Worm (Caenorhabditis elegans): ENCODE measurements around the gene C29F3.3.

C29F3.3 gene

DNA sequence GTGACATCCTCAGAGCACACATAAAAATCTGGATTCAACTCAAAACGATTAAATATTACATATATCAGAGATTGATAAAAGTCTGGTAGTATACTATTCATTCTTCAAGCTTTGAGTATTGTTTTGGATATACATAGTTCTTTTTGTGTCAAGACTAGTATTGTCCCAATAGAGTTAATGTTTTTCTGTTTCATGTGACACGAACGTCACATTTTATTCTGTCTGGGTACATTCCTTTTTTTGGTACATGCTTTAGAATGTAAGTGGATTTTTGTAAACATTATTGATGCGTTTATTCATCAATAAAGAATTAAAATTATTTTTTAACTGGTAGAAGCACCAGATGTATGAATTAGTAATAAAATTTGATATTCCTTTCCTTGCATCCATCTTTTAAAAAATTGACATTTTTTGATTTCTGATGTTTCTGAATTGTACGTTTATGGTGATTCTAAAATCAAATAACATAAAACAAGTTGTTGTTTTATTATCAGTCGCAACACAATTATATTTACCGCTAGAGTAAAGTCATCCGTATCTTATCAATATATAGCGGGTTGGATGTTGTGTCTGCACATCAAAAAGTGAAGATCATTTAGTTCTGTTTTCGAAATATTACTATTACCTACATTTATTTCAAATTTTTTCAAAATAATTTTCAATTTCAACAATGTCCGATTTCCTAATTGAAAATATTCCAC lies 31.2 kb downstream of the C29F3.3 start, which contains the start of the genes srt-22 and nhr-246:
TSS of gene srt-22 (minus strand) at position 101 of the 701 bp plus-strand sequence.
TSS of gene nhr-246 (plus strand) at position 651 of the 701 bp plus-strand sequence.
- no peak for TF ChIP-seq hnd-1 (tag; optimal IDR thresholded peaks at IDR 0.05)
- no peak for TF ChIP-seq scrt-1 (GFP tag; IDR thresholded peaks at IDR 0.05)
- TF ChIP-seq hmbx-1 (tag; optimal IDR thresholded peaks at IDR 0.05) = no peak
- no peak for TF ChIP-seq sea-1 (GFP tag; conservative IDR thresholded peaks at IDR 0.05)
- no peak for TF ChIP-seq pes-1 (GFP tag; IDR thresholded peaks at IDR 0.05)
- TF ChIP-seq ama-1 (optimal IDR thresholded peaks at IDR 0.05) = no peak
- no peak for TF ChIP-seq B0310.2 (tag; optimal IDR thresholded peaks at IDR 0.05)
- TF ChIP-seq ets-7 (tag; optimal IDR thresholded peaks at IDR 0.05) = no peak
- TF ChIP-seq tra-4 (tag; optimal IDR thresholded peaks at IDR 0.05) = no peak
- TF ChIP-seq ceh-13 (GFP tag; optimal IDR thresholded peaks at IDR 0.05) = no peak
- no peak for TF ChIP-seq flt-1 (GFP tag; IDR thresholded peaks at IDR 0.05)
- TF ChIP-seq aly-1 (tag; optimal IDR thresholded peaks at IDR 0.05) = no peak
- TF ChIP-seq tbx-37 (GFP tag; conservative IDR thresholded peaks at IDR 0.05) = no peak
- no peak for TF ChIP-seq F13C5.2 (tag; optimal IDR thresholded peaks at IDR 0.05)
- TF ChIP-seq hmg-4 (GFP tag; optimal IDR thresholded peaks at IDR 0.05) = no peak
- no peak for TF ChIP-seq tbx-11 (GFP tag; IDR thresholded peaks at IDR 0.05)
- no peak for TF ChIP-seq ceh-36 (tag; optimal IDR thresholded peaks at IDR 0.05)

DNA sequence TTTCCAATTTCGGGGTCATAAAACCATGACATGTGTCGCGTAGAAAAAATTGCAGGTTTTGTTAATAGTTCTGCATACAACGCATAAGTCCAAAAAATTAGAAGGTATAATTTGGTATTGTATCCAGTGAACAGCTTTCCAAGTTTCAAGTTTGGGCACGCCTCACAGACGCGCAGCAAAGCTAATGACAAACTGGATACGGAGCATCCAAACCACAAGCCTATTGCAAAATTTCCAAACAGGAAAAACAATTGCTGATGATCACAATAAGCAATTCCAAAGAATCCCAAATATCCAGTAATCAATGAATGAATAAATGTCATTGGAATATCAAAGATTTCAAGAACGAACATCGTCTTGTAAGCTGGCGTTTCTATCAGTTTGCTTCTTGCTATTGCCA lies 33.7 kb downstream of the C29F3.3 start:
- no peak for TF ChIP-seq hnd-1 (tag; optimal IDR thresholded peaks at IDR 0.05)
- TF ChIP-seq pes-1 (GFP tag; IDR thresholded peaks at IDR 0.05) = no peak
- TF ChIP-seq ets-7 (tag; optimal IDR thresholded peaks at IDR 0.05) = no peak
- TF ChIP-seq tra-4 (tag; optimal IDR thresholded peaks at IDR 0.05) = no peak
- no peak for TF ChIP-seq F13C5.2 (tag; optimal IDR thresholded peaks at IDR 0.05)
- no peak for TF ChIP-seq tbx-11 (GFP tag; IDR thresholded peaks at IDR 0.05)
- no peak for TF ChIP-seq flt-1 (GFP tag; IDR thresholded peaks at IDR 0.05)
- no peak for TF ChIP-seq ceh-13 (GFP tag; optimal IDR thresholded peaks at IDR 0.05)
- no peak for TF ChIP-seq scrt-1 (GFP tag; IDR thresholded peaks at IDR 0.05)
- no peak for TF ChIP-seq ama-1 (optimal IDR thresholded peaks at IDR 0.05)
- TF ChIP-seq hmbx-1 (tag; optimal IDR thresholded peaks at IDR 0.05) = no peak
- TF ChIP-seq B0310.2 (tag; optimal IDR thresholded peaks at IDR 0.05) = no peak

DNA sequence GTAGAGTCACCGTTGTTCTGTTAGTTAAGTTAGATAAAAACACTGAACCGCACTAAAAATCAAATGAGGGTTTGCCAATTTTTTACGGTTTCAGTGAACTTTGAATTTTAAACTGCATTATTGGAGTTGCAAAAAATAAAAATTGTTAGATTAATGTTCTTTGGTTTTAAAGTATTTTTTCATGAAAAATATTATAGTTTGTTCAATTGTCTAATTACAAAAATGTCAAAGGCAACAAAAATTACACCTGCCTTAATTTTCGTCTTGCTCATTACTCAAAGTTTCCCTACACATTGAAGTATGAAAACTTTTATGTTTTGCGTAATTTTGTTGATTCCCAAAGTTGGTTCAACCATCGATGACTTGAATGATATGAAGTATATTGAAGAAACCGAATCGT lies 36.4 kb downstream of the C29F3.3 start, which contains the start of gene irld-62:
TSS of gene irld-62 (plus strand) at position 301 of the 400 bp plus-strand sequence.
- no peak for TF ChIP-seq tra-4 (tag; optimal IDR thresholded peaks at IDR 0.05)

DNA sequence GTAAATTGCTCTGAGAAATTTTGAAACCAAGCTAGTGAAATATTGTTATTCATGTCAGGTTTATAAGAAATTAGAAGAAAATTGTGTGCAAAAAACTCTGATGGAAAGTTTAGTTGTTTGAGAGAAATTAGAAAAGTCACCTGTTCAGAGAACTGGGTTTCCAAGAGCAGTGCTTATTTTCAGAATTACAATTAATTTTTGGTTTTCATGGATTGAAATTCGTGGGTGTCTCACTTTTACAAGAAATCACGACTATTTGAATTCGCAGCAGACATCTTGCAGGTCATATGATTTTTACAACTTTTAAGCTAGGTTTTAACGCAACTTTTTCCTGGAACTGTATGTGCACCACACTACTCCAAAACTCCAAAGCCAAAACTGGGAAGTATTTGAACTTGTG lies 38.2 kb downstream of the C29F3.3 start, which contains the start of gene srz-10:
TSS of gene srz-10 (minus strand) at position 88 of the 400 bp plus-strand sequence.
- no peak for TF ChIP-seq scrt-1 (GFP tag; IDR thresholded peaks at IDR 0.05)
- no peak for TF ChIP-seq tbx-37 (GFP tag; conservative IDR thresholded peaks at IDR 0.05)
- no peak for TF ChIP-seq pes-1 (GFP tag; IDR thresholded peaks at IDR 0.05)
- no peak for TF ChIP-seq ets-7 (tag; optimal IDR thresholded peaks at IDR 0.05)
- TF ChIP-seq ceh-36 (tag; optimal IDR thresholded peaks at IDR 0.05) = no peak
- TF ChIP-seq aly-1 (tag; optimal IDR thresholded peaks at IDR 0.05) = no peak
- no peak for TF ChIP-seq hmg-4 (GFP tag; optimal IDR thresholded peaks at IDR 0.05)
- no peak for TF ChIP-seq hmbx-1 (tag; optimal IDR thresholded peaks at IDR 0.05)
- TF ChIP-seq sea-1 (GFP tag; conservative IDR thresholded peaks at IDR 0.05) = no peak
- TF ChIP-seq flt-1 (GFP tag; IDR thresholded peaks at IDR 0.05) = no peak

DNA sequence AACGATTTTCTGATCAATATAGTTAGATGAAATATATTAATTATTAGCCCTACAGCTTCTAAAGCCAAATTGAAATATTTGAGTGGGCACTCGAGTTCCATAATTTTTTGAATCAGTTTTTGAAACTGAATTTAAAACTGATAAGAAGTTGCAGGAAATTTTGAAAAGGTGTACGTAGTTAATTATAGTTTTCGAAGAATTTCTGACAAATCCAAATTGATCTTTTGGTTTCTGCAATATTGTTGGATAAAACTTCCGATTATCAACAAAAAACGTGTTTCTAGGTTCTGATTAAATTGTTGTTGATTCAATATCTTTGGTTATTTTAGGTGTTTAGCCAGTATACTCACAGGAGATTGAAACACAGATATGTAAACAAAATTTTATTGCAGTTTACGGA lies 40.4 kb downstream of the C29F3.3 start, which contains the start of gene T26H8.4:
TSS of gene T26H8.4 (minus strand) at position 101 of the 400 bp plus-strand sequence.
- no peak for TF ChIP-seq B0310.2 (tag; optimal IDR thresholded peaks at IDR 0.05)
- TF ChIP-seq hmg-4 (GFP tag; optimal IDR thresholded peaks at IDR 0.05) = no peak
- TF ChIP-seq pes-1 (GFP tag; IDR thresholded peaks at IDR 0.05) = no peak
- no peak for TF ChIP-seq hmbx-1 (tag; optimal IDR thresholded peaks at IDR 0.05)
- TF ChIP-seq hnd-1 (tag; optimal IDR thresholded peaks at IDR 0.05) = no peak
- TF ChIP-seq tbx-11 (GFP tag; IDR thresholded peaks at IDR 0.05) = no peak
- TF ChIP-seq aly-1 (tag; optimal IDR thresholded peaks at IDR 0.05) = no peak
- TF ChIP-seq ceh-13 (GFP tag; optimal IDR thresholded peaks at IDR 0.05) = no peak
- TF ChIP-seq F13C5.2 (tag; optimal IDR thresholded peaks at IDR 0.05) = no peak
- TF ChIP-seq tra-4 (tag; optimal IDR thresholded peaks at IDR 0.05) = no peak
- no peak for TF ChIP-seq flt-1 (GFP tag; IDR thresholded peaks at IDR 0.05)
- TF ChIP-seq ceh-36 (tag; optimal IDR thresholded peaks at IDR 0.05) = no peak
- no peak for TF ChIP-seq ama-1 (optimal IDR thresholded peaks at IDR 0.05)
- TF ChIP-seq scrt-1 (GFP tag; IDR thresholded peaks at IDR 0.05) = no peak
- TF ChIP-seq ets-7 (tag; optimal IDR thresholded peaks at IDR 0.05) = no peak
- TF ChIP-seq tbx-37 (GFP tag; conservative IDR thresholded peaks at IDR 0.05) = no peak
- no peak for TF ChIP-seq sea-1 (GFP tag; conservative IDR thresholded peaks at IDR 0.05)

DNA sequence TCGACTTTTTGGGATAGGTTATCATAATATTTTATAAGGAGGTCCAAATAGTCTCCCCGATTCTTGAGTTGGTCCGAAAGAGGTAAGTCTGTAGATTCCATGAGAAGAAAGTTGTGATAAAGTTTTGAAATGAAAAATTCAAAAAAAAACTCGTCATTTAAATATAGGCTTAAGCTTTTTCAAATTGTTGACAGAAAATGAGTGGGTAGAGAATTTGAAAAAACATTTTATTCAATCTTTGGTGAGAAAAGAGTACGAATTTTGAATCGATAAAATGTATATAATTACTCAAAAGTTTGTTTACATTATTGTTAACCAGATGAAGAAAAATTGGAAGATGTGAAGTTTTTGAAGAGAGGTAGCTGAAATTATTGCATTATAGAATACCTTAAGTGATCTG lies 41.7 kb downstream of the C29F3.3 start, which contains the start of gene T26H8.5:
TSS of gene T26H8.5 (minus strand) at position 101 of the 400 bp plus-strand sequence.
- TF ChIP-seq hnd-1 (tag; optimal IDR thresholded peaks at IDR 0.05) = no peak
- TF ChIP-seq sea-1 (GFP tag; conservative IDR thresholded peaks at IDR 0.05) = no peak
- TF ChIP-seq pes-1 (GFP tag; IDR thresholded peaks at IDR 0.05) = no peak
- no peak for TF ChIP-seq ceh-13 (GFP tag; optimal IDR thresholded peaks at IDR 0.05)
- TF ChIP-seq F13C5.2 (tag; optimal IDR thresholded peaks at IDR 0.05) = no peak
- TF ChIP-seq scrt-1 (GFP tag; IDR thresholded peaks at IDR 0.05) = no peak
- no peak for TF ChIP-seq tra-4 (tag; optimal IDR thresholded peaks at IDR 0.05)

DNA sequence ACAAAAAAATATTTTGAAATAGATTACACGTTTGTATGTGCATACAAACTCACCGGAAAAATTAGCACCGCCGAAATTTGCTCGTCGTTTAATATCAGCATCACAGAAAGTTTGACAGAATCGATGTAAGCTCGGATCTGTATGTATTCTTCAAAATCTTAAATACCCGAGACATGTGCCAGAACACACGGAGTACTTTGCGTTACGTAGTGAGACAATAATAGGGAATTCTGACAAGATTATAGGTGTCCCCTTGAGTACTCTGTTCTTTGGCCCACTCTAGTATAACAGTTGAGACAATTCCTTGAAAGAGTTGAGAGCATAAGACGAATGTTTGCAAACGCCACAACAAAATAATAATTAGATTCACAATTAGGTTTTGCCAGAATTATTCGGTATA lies 43.6 kb downstream of the C29F3.3 start, which contains the start of gene srx-48:
TSS of gene srx-48 (minus strand) at position 101 of the 400 bp plus-strand sequence.
- TF ChIP-seq aly-1 (tag; optimal IDR thresholded peaks at IDR 0.05) = no peak
- no peak for TF ChIP-seq hmg-4 (GFP tag; optimal IDR thresholded peaks at IDR 0.05)
- no peak for TF ChIP-seq tbx-37 (GFP tag; conservative IDR thresholded peaks at IDR 0.05)
- TF ChIP-seq ama-1 (optimal IDR thresholded peaks at IDR 0.05) = no peak
- TF ChIP-seq hmbx-1 (tag; optimal IDR thresholded peaks at IDR 0.05) = no peak
- no peak for TF ChIP-seq tbx-11 (GFP tag; IDR thresholded peaks at IDR 0.05)
- TF ChIP-seq ceh-13 (GFP tag; optimal IDR thresholded peaks at IDR 0.05) = no peak
- no peak for TF ChIP-seq scrt-1 (GFP tag; IDR thresholded peaks at IDR 0.05)
- no peak for TF ChIP-seq ceh-36 (tag; optimal IDR thresholded peaks at IDR 0.05)
